Fruit fly (Drosophila melanogaster) Kc167 (cell line): ENCODE measurements around the gene CecC.

Source experiments
- Myc ChIP-seq: fragments of >200 bp; optimal IDR thresholded peaks from 2 replicates; lab custom pipeline; 2017; ENCODE audit warnings: missing external identifiers
- Sin3A ChIP-seq: fragments of >200 bp; optimal IDR thresholded peaks from 2 replicates; lab custom pipeline; 2018; ENCODE audit warnings: missing external identifiers
- h ChIP-seq: fragments of >200 bp; optimal IDR thresholded peaks from 3 replicates; lab custom pipeline; 2018; ENCODE audit warnings: missing external identifiers
- insv ChIP-seq: fragments of >200 bp; optimal IDR thresholded peaks from 3 replicates; lab custom pipeline; 2018; ENCODE audit warnings: missing external identifiers
- psq ChIP-seq: fragments of >200 bp; optimal IDR thresholded peaks from 2 replicates; lab custom pipeline; 2017; ENCODE audit warnings: missing external identifiers
- ttk ChIP-seq: sonication (Bioruptor generic); optimal IDR thresholded peaks from 2 replicates; lab custom pipeline; 2017; ENCODE audit warnings: missing external identifiers

The CecC gene

dm6 chr3R:30258298-30258990 lies 42.2 kb downstream of the CecC start:
- TF ChIP-seq Sin3A (lab: Kevin White, UChicago), result no peak
- no peak for TF ChIP-seq ttk
- no peak for TF ChIP-seq Myc (lab: Kevin White, UChicago)
- no peak for TF ChIP-seq insv
- no peak for TF ChIP-seq psq (lab: Kevin White, UChicago)
- TF ChIP-seq h (lab: Kevin White, UChicago), result no peak

dm6 chr3R:30258991-30259351 lies 42.7 kb downstream of the CecC start:
- TF ChIP-seq Myc (lab: Kevin White, UChicago) (no peak), Sin3A (lab: Kevin White, UChicago) (no peak), h (lab: Kevin White, UChicago) (no peak), psq (lab: Kevin White, UChicago) (no peak), insv (no peak), ttk (no peak)

dm6 chr3R:30259561-30259960 lies 43.3 kb downstream of the CecC start:
- TF ChIP-seq ttk, result no peak
- no peak for TF ChIP-seq h (lab: Kevin White, UChicago)
- no peak for TF ChIP-seq Myc (lab: Kevin White, UChicago)
- TF ChIP-seq insv, result no peak

dm6 chr3R:30261838-30262237 lies 45.6 kb downstream of the CecC start:
- TF ChIP-seq insv (no peak), h (lab: Kevin White, UChicago) (no peak), psq (lab: Kevin White, UChicago) (no peak), Myc (lab: Kevin White, UChicago) (no peak), Sin3A (lab: Kevin White, UChicago) (no peak), ttk (no peak)

- TF ChIP-seq insv, result no peak
- no peak for TF ChIP-seq psq (lab: Kevin White, UChicago)
- TF ChIP-seq ttk, result no peak
- TF ChIP-seq Myc (lab: Kevin White, UChicago), result no peak
- TF ChIP-seq Sin3A (lab: Kevin White, UChicago), result no peak
- TF ChIP-seq h (lab: Kevin White, UChicago), result no peak
Measured at dm6 chr3R:30263708-30264107, 47.4 kb downstream of the CecC start.

- no peak for TF ChIP-seq ttk
- TF ChIP-seq insv, result no peak
- TF ChIP-seq h (lab: Kevin White, UChicago), result no peak
- TF ChIP-seq Sin3A (lab: Kevin White, UChicago), result no peak
- TF ChIP-seq Myc (lab: Kevin White, UChicago), result no peak
- TF ChIP-seq psq (lab: Kevin White, UChicago), result no peak
Measured at dm6 chr3R:30264671-30265282, 48.5 kb downstream of the CecC start.

- TF ChIP-seq psq (lab: Kevin White, UChicago) (no peak), Sin3A (lab: Kevin White, UChicago) (no peak), insv (no peak), h (lab: Kevin White, UChicago) (no peak), Myc (lab: Kevin White, UChicago) (no peak), ttk (no peak)
Measured at dm6 chr3R:30265420-30265819, 49.1 kb downstream of the CecC start.
